Fruit fly (Drosophila melanogaster): ENCODE measurements around the gene Pcyt2.

The Pcyt2 gene

DNA sequence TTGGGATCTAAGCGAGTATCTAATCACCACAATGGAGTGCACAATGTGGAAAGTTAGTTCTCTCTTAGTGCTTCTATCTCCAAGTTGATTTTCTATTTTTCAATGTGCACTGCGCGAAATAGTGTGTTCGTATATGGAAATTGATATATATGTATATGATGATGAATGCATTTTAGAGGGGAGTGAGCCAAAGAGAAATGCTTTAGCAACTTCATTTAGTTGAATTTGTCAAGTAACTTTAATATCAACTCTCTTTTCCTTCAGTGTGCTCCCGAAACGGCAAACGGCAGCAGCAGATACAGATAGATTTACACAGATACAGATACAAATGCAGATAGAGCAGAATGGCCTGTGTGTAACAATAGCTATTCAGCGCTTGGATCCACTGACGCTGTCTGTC is 30.7 kb downstream of the Pcyt2 start (continued):
- peak; percentile 11 for TF ChIP-seq Usf (GFP tag; optimal IDR thresholded peaks at IDR 0.05)
- no peak for TF ChIP-seq Myb (GFP tag; optimal IDR thresholded peaks at IDR 0.05)
- no peak for TF ChIP-seq hkb (optimal IDR thresholded peaks at IDR 0.05)
- no peak for TF ChIP-seq hkb (GFP tag; IDR thresholded peaks at IDR 0.05)
- TF ChIP-seq cas (GFP tag; IDR thresholded peaks at IDR 0.05), result no peak
- no peak for TF ChIP-seq Ets97D (GFP tag; optimal IDR thresholded peaks at IDR 0.05)
- TF ChIP-seq br (optimal IDR thresholded peaks at IDR 0.05), result no peak
- TF ChIP-seq Ada2b (GFP tag; IDR thresholded peaks at IDR 0.05), result no peak
- no peak for TF ChIP-seq CG12299 (tag; optimal IDR thresholded peaks at IDR 0.05)
- TF ChIP-seq ash1 (GFP tag; optimal IDR thresholded peaks at IDR 0.05), result no peak
- no peak; the same call in 1 of the 2 replicates for TF ChIP-seq CG8765 (GFP tag; IDR thresholded peaks at IDR 0.05)
- TF ChIP-seq slou (GFP tag; optimal IDR thresholded peaks at IDR 0.05), result no peak
- TF ChIP-seq nerfin-1 (tag; optimal IDR thresholded peaks at IDR 0.05), result peak; percentile 21
- TF ChIP-seq CG15073 (GFP tag; optimal IDR thresholded peaks at IDR 0.05), result no peak
- TF ChIP-seq Sox100B (GFP tag; optimal IDR thresholded peaks at IDR 0.05), result no peak
- TF ChIP-seq disco-r (GFP tag; optimal IDR thresholded peaks at IDR 0.05), result no peak
- no peak for TF ChIP-seq Dref (GFP tag; IDR thresholded peaks at IDR 0.05)
- peak; percentile 68 for TF ChIP-seq Asciz (GFP tag; optimal IDR thresholded peaks at IDR 0.05)
- no peak for TF ChIP-seq CG15011 (GFP tag; optimal IDR thresholded peaks at IDR 0.05)
- TF ChIP-seq Hmx (GFP tag; optimal IDR thresholded peaks at IDR 0.05), result no peak
- no peak for TF ChIP-seq CG10979 (tag; optimal IDR thresholded peaks at IDR 0.05)
- TF ChIP-seq MTF-1 (GFP tag; optimal IDR thresholded peaks at IDR 0.05; ENCODE audit: borderline replicate concordance), result no peak
- peak in 1 of 2 experiments; percentile 46 for TF ChIP-seq Eip74EF (GFP tag; optimal IDR thresholded peaks at IDR 0.05)
- TF ChIP-seq CG6683 (GFP tag; optimal IDR thresholded peaks at IDR 0.05), result no peak
- TF ChIP-seq mirr (GFP tag; optimal IDR thresholded peaks at IDR 0.05), result no peak
- TF ChIP-seq CG10274 (GFP tag; optimal IDR thresholded peaks at IDR 0.05), result no peak
- peak; percentile 65; the same call in 2 of the 3 replicates for TF ChIP-seq Optix (GFP tag; IDR thresholded peaks at IDR 0.05)
- TF ChIP-seq Poxn (GFP tag; IDR thresholded peaks at IDR 0.05), result no peak
- TF ChIP-seq tna (GFP tag; IDR thresholded peaks at IDR 0.05; ENCODE audit: partially characterized antibody), result no peak
- TF ChIP-seq ro (GFP tag; IDR thresholded peaks at IDR 0.05), result no peak
- peak; percentile 70 for TF ChIP-seq CG12769 (tag; optimal IDR thresholded peaks at IDR 0.05)
- TF ChIP-seq tgo (GFP tag; IDR thresholded peaks at IDR 0.05), result peak; percentile 64
- TF ChIP-seq NFAT (GFP tag; IDR thresholded peaks at IDR 0.05), result no peak
- TF ChIP-seq pho (GFP tag; optimal IDR thresholded peaks at IDR 0.05), result no peak
- no peak for TF ChIP-seq unc-4 (GFP tag; IDR thresholded peaks at IDR 0.05; ENCODE audit: partially characterized antibody)
- peak; percentile 41 to 71 for TF ChIP-seq Hr51 (GFP tag; optimal IDR thresholded peaks at IDR 0.05)
- TF ChIP-seq Stat92E (GFP tag; optimal IDR thresholded peaks at IDR 0.05), result no peak
- TF ChIP-seq unpg (GFP tag; optimal IDR thresholded peaks at IDR 0.05), result peak; percentile 68
- no peak for TF ChIP-seq fd102C (GFP tag; optimal IDR thresholded peaks at IDR 0.05)
- no peak for TF ChIP-seq CTCF (GFP tag; optimal IDR thresholded peaks at IDR 0.05)
- peak; percentile 66 for TF ChIP-seq CG1602 (GFP tag; optimal IDR thresholded peaks at IDR 0.05)
- peak; percentile 75 for TF ChIP-seq CG6689 (GFP tag; IDR thresholded peaks at IDR 0.05)
- TF ChIP-seq CG4617 (GFP tag; optimal IDR thresholded peaks at IDR 0.05; ENCODE audit: borderline replicate concordance), result peak; percentile 16
- TF ChIP-seq twi (tag; optimal IDR thresholded peaks at IDR 0.05), result peak; percentile 28
- no peak for TF ChIP-seq sc (optimal IDR thresholded peaks at IDR 0.05)
- TF ChIP-seq sc (GFP tag; optimal IDR thresholded peaks at IDR 0.05), result peak; percentile 67
- TF ChIP-seq ATbp (GFP tag; optimal IDR thresholded peaks at IDR 0.05), result peak; percentile 55
- peak; percentile 22 for TF ChIP-seq zf30C (GFP tag; optimal IDR thresholded peaks at IDR 0.05)
- peak; percentile 11 for TF ChIP-seq her (GFP tag; optimal IDR thresholded peaks at IDR 0.05)
- no peak for TF ChIP-seq CG18764 (GFP tag; optimal IDR thresholded peaks at IDR 0.05)
- no peak for TF ChIP-seq da (GFP tag; optimal IDR thresholded peaks at IDR 0.05)
- no peak for TF ChIP-seq danr (GFP tag; IDR thresholded peaks at IDR 0.05)

Measured in whole organism, embryonic.